Fruit fly (Drosophila melanogaster) whole organism, prepupa: ENCODE measurements around the gene CG13992.

Experiments used
- CG11762 ChIP-seq: fragments of 200-800 bp; sonication (Bioruptor generic); optimal IDR thresholded peaks from 3 replicates; lab custom pipeline; 2016; ENCODE audit warnings: missing biosample characterization, missing genetic modification characterization; ENCODE audit not compliant: insufficient read depth
- CG1621 ChIP-seq: fragments of 200-800 bp; sonication (Bioruptor generic); optimal IDR thresholded peaks from 3 replicates; lab custom pipeline; 2018; ENCODE audit warnings: missing biosample characterization, mild to moderate bottlenecking, missing genetic modification characterization
- CG16779 ChIP-seq: fragments of 200-800 bp; sonication (Bioruptor generic); optimal IDR thresholded peaks from 3 replicates; lab custom pipeline; 2017; ENCODE audit warnings: missing biosample characterization, mild to moderate bottlenecking, missing genetic modification characterization
- CG31627 ChIP-seq: fragments of 200-800 bp; sonication (Bioruptor generic); optimal IDR thresholded peaks from 3 replicates; lab custom pipeline; 2016; ENCODE audit warnings: missing biosample characterization, missing genetic modification characterization
- CG32006 ChIP-seq: fragments of 200-800 bp; sonication (Bioruptor generic); optimal IDR thresholded peaks from 3 replicates; lab custom pipeline; 2017; ENCODE audit warnings: missing biosample characterization, mild to moderate bottlenecking, missing genetic modification characterization
- CG6854 ChIP-seq: fragments of 200-800 bp; sonication (Bioruptor generic); optimal IDR thresholded peaks from 2 replicates; lab custom pipeline; 2017; ENCODE audit warnings: missing biosample characterization, mild to moderate bottlenecking, missing genetic modification characterization
- Ets21C ChIP-seq: fragments of 200-800 bp; sonication (Bioruptor generic); optimal IDR thresholded peaks from 3 replicates; lab custom pipeline; 2016; ENCODE audit warnings: missing biosample characterization, missing genetic modification characterization
- Ets96B ChIP-seq: fragments of 200-800 bp; optimal IDR thresholded peaks from 2 replicates; lab custom pipeline; 2019; ENCODE audit warnings: missing biosample characterization, mild to moderate bottlenecking, missing genetic modification characterization, moderate library complexity
- Met ChIP-seq: fragments of 200-800 bp; sonication (Bioruptor generic); optimal IDR thresholded peaks from 3 replicates; lab custom pipeline; 2016; ENCODE audit warnings: missing biosample characterization, missing genetic modification characterization
- achi ChIP-seq: fragments of 200-800 bp; sonication (Bioruptor generic); optimal IDR thresholded peaks from 3 replicates; lab custom pipeline; 2016; ENCODE audit warnings: missing biosample characterization, missing genetic modification characterization
- dac ChIP-seq: fragments of 200-800 bp; sonication (Bioruptor generic); optimal IDR thresholded peaks from 2 replicates; lab custom pipeline; 2017; ENCODE audit warnings: missing biosample characterization, mild to moderate bottlenecking, missing genetic modification characterization
- ss ChIP-seq, 2 experiments: fragments of 200-800 bp; sonication (Bioruptor generic); optimal IDR thresholded peaks; 2 replicates in 1 of 2; 3 replicates in 1 of 2; lab custom pipeline; 2017 to 2018; ENCODE audit warnings: mild to moderate bottlenecking in 2 of 2, missing biosample characterization in 2 of 2, missing genetic modification characterization in 2 of 2, moderate library complexity in 1 of 2

dm6 chr2L:5975025-5975539 is 7.5 kb upstream of the CG13992 start:
- TF ChIP-seq ss (GFP tag; optimal IDR thresholded peaks at IDR 0.05; lab: Kevin White, UChicago), result no peak
- TF ChIP-seq CG6854, result no peak
- no peak for TF ChIP-seq Ets21C (GFP tag; lab: Kevin White, UChicago)
- no peak for TF ChIP-seq CG1621 (tag; lab: Kevin White, UChicago)
- TF ChIP-seq dac (GFP tag; lab: Kevin White, UChicago), result no peak
- TF ChIP-seq CG16779 (tag; lab: Kevin White, UChicago), result no peak
- TF ChIP-seq CG11762 (GFP tag; lab: Kevin White, UChicago), result no peak
- no peak for TF ChIP-seq Met (GFP tag; lab: Kevin White, UChicago)
- no peak for TF ChIP-seq Ets96B (tag; lab: Kevin White, UChicago)
- no peak for TF ChIP-seq CG31627 (GFP tag; lab: Kevin White, UChicago)
- no peak for TF ChIP-seq CG32006
- TF ChIP-seq achi (GFP tag; lab: Kevin White, UChicago), result no peak
